Worm (Caenorhabditis elegans) whole organism, late embryonic: ENCODE results near the gene npp-23.

Source experiments
- C08G9.2 ChIP-seq: sonication (generic microtip); optimal IDR thresholded peaks from 2 replicates; lab custom pipeline; 2016; ENCODE audit warnings: mild to moderate bottlenecking, missing genetic modification characterization, moderate library complexity, missing compliant biosample characterization
- ahr-1 ChIP-seq: sonication (generic microtip); optimal IDR thresholded peaks from 2 replicates; lab custom pipeline; 2016; ENCODE audit warnings: missing genetic modification characterization, missing compliant biosample characterization
- ceh-14 ChIP-seq: sonication (generic microtip); optimal IDR thresholded peaks from 2 replicates; lab custom pipeline; 2016; ENCODE audit warnings: missing genotype, missing genetic modification characterization, missing compliant biosample characterization
- ceh-18 ChIP-seq: sonication (generic microtip); optimal IDR thresholded peaks from 2 replicates; lab custom pipeline; 2016; ENCODE audit warnings: missing genetic modification characterization, missing compliant biosample characterization
- ceh-22 ChIP-seq: sonication (generic microtip); optimal IDR thresholded peaks from 2 replicates; lab custom pipeline; 2017; ENCODE audit warnings: missing biosample characterization, missing genetic modification characterization
- ceh-24 ChIP-seq: sonication (generic microtip); optimal IDR thresholded peaks from 2 replicates; lab custom pipeline; 2016; ENCODE audit warnings: mild to moderate bottlenecking, missing genetic modification characterization, missing compliant biosample characterization
- ceh-30 ChIP-seq: fragments of 150-350 bp; optimal IDR thresholded peaks from 2 replicates; lab custom pipeline; 2014; ENCODE audit warnings: missing biosample characterization, missing genetic modification characterization
- ceh-31 ChIP-seq: sonication (generic microtip); optimal IDR thresholded peaks from 2 replicates; lab custom pipeline; 2016; ENCODE audit warnings: missing genetic modification characterization, missing compliant biosample characterization
- ceh-34 ChIP-seq: sonication (generic microtip); optimal IDR thresholded peaks from 2 replicates; lab custom pipeline; 2016; ENCODE audit warnings: mild to moderate bottlenecking, missing genetic modification characterization, missing compliant biosample characterization
- ceh-45 ChIP-seq: fragments of 200-800 bp; sonication (Bioruptor generic); IDR thresholded peaks from 2 replicates; pipeline ENCODE4 v1.3.6; 2022; ENCODE audit warnings: missing genetic modification reagents, missing genetic modification characterization, missing compliant biosample characterization
- ceh-48 ChIP-seq: sonication (generic microtip); optimal IDR thresholded peaks from 2 replicates; lab custom pipeline; 2016; ENCODE audit warnings: missing genetic modification characterization, inconsistent platforms, missing compliant biosample characterization
- ceh-9 ChIP-seq: sonication (generic microtip); optimal IDR thresholded peaks from 2 replicates; lab custom pipeline; 2016; ENCODE audit warnings: mild to moderate bottlenecking, missing genetic modification characterization, inconsistent platforms, missing compliant biosample characterization
- che-1 ChIP-seq: sonication (generic microtip); optimal IDR thresholded peaks from 2 replicates; lab custom pipeline; 2016; ENCODE audit warnings: mild to moderate bottlenecking, missing genetic modification characterization, missing compliant biosample characterization
- dmd-4 ChIP-seq: sonication (generic microtip); optimal IDR thresholded peaks from 2 replicates; lab custom pipeline; 2016; ENCODE audit warnings: borderline replicate concordance, missing genetic modification characterization, missing compliant biosample characterization
- dve-1 ChIP-seq: sonication (generic microtip); optimal IDR thresholded peaks from 2 replicates; lab custom pipeline; 2017; ENCODE audit warnings: antibody characterized with exemption, mild to moderate bottlenecking, missing genetic modification characterization, missing compliant biosample characterization
- gmeb-2 ChIP-seq: sonication (generic microtip); optimal IDR thresholded peaks from 2 replicates; lab custom pipeline; 2016; ENCODE audit warnings: missing genetic modification characterization, inconsistent platforms, missing compliant biosample characterization
- hlh-13 ChIP-seq: fragments of 200-800 bp; sonication (Bioruptor generic); optimal IDR thresholded peaks from 2 replicates; lab custom pipeline; 2018; ENCODE audit warnings: mild to moderate bottlenecking, missing genetic modification characterization, missing compliant biosample characterization
- hlh-15 ChIP-seq: sonication (generic microtip); optimal IDR thresholded peaks from 2 replicates; lab custom pipeline; 2016; ENCODE audit warnings: missing genetic modification characterization, missing compliant biosample characterization
- hlh-30 ChIP-seq: sonication (generic microtip); optimal IDR thresholded peaks from 2 replicates; lab custom pipeline; 2017; ENCODE audit warnings: antibody characterized with exemption, missing genetic modification characterization, missing compliant biosample characterization; ENCODE audit not compliant: insufficient read depth
- hlh-6 ChIP-seq: sonication (generic microtip); optimal IDR thresholded peaks from 2 replicates; lab custom pipeline; 2016; ENCODE audit warnings: missing genotype, missing genetic modification characterization, missing compliant biosample characterization
- lim-6 ChIP-seq: sonication (generic microtip); optimal IDR thresholded peaks from 2 replicates; lab custom pipeline; 2016; ENCODE audit warnings: missing genetic modification characterization, missing compliant biosample characterization
- lin-11 ChIP-seq: fragments of 200-800 bp; sonication (Bioruptor generic); optimal IDR thresholded peaks from 2 replicates; lab custom pipeline; 2018; ENCODE audit warnings: mild to moderate bottlenecking, missing genetic modification characterization, missing compliant biosample characterization
- madf-2 ChIP-seq: sonication (generic microtip); optimal IDR thresholded peaks from 2 replicates; lab custom pipeline; 2017; ENCODE audit warnings: missing genetic modification characterization, missing compliant biosample characterization
- mec-3 ChIP-seq: sonication (generic microtip); optimal IDR thresholded peaks from 2 replicates; lab custom pipeline; 2016; ENCODE audit warnings: borderline replicate concordance, missing genetic modification characterization, missing compliant biosample characterization
- odd-2 ChIP-seq: sonication (generic microtip); optimal IDR thresholded peaks from 2 replicates; lab custom pipeline; 2017; ENCODE audit warnings: antibody characterized with exemption, mild to moderate bottlenecking, missing genetic modification characterization, missing compliant biosample characterization
- pag-3 ChIP-seq: sonication (generic microtip); optimal IDR thresholded peaks from 2 replicates; lab custom pipeline; 2016; ENCODE audit warnings: missing compliant biosample characterization, missing genetic modification characterization, borderline replicate concordance
- pat-9 ChIP-seq: fragments of 200-800 bp; sonication (Bioruptor generic); optimal IDR thresholded peaks from 2 replicates; lab custom pipeline; 2018; ENCODE audit warnings: mild to moderate bottlenecking, missing genetic modification characterization, moderate library complexity, missing compliant biosample characterization
- pax-1 ChIP-seq: fragments of 150-350 bp; optimal IDR thresholded peaks from 2 replicates; lab custom pipeline; 2014; ENCODE audit warnings: missing biosample characterization, missing genetic modification characterization
- pha-2 ChIP-seq: sonication (generic microtip); optimal IDR thresholded peaks from 2 replicates; lab custom pipeline; 2017; ENCODE audit warnings: mild to moderate bottlenecking, missing genetic modification characterization, missing compliant biosample characterization
- pqm-1 ChIP-seq: sonication (generic microtip); optimal IDR thresholded peaks from 2 replicates; lab custom pipeline; 2016; ENCODE audit warnings: missing genetic modification characterization, missing compliant biosample characterization
- ref-2 ChIP-seq: sonication (generic microtip); optimal IDR thresholded peaks from 2 replicates; lab custom pipeline; 2016; ENCODE audit warnings: missing genetic modification characterization, missing compliant biosample characterization
- rnt-1 ChIP-seq: sonication (generic microtip); optimal IDR thresholded peaks from 2 replicates; lab custom pipeline; 2016; ENCODE audit warnings: missing genetic modification characterization, missing compliant biosample characterization
- sdc-2 ChIP-seq: sonication (generic microtip); optimal IDR thresholded peaks from 2 replicates; lab custom pipeline; 2016; ENCODE audit warnings: missing genotype, missing genetic modification characterization, missing compliant biosample characterization
- sox-2 ChIP-seq: fragments of 200-800 bp; sonication (Bioruptor generic); IDR thresholded peaks from 2 replicates; pipeline ENCODE4 v1.3.6; 2022; ENCODE audit warnings: missing genetic modification reagents, missing genetic modification characterization, missing compliant biosample characterization
- sox-4 ChIP-seq: sonication (generic microtip); optimal IDR thresholded peaks from 2 replicates; lab custom pipeline; 2017; ENCODE audit warnings: mild to moderate bottlenecking, missing genetic modification characterization, inconsistent platforms, missing compliant biosample characterization
- tbx-7 ChIP-seq: sonication (generic microtip); optimal IDR thresholded peaks from 2 replicates; lab custom pipeline; 2016; ENCODE audit warnings: missing genotype, missing genetic modification characterization, missing compliant biosample characterization
- unc-42 ChIP-seq: sonication (generic microtip); optimal IDR thresholded peaks from 2 replicates; lab custom pipeline; 2016; ENCODE audit warnings: missing genotype, missing genetic modification characterization, missing compliant biosample characterization
- unc-86 ChIP-seq: sonication (generic microtip); optimal IDR thresholded peaks from 2 replicates; lab custom pipeline; 2016; ENCODE audit warnings: missing genetic modification characterization, missing compliant biosample characterization
- zip-5 ChIP-seq: sonication (generic microtip); optimal IDR thresholded peaks from 2 replicates; lab custom pipeline; 2016; ENCODE audit warnings: missing genetic modification characterization, missing compliant biosample characterization
- ztf-16 ChIP-seq: sonication (generic microtip); optimal IDR thresholded peaks from 2 replicates; lab custom pipeline; 2017; ENCODE audit warnings: missing genetic modification characterization, missing compliant biosample characterization

Gene npp-23

DNA sequence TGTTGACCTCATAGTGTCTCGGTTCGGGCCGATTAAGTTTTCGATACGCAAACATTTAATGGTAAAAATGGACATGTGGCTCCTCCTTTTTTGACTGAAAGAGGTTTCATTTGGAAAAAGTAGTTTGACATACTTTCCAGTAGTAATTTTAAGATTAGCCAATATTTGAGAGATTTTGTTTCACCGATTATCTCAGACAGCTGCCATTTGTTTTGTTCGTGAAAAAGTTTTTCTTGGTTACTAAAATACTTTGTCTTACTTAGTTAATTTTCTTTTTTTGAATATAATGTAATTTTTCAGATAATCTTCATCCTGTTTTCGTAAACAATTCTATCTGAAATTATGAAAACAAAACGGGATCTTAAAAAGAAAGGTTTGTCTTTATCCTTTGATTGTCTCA lies 16.7 kb upstream of the npp-23 start, which contains the start of gene C09G9.5:
Gene C09G9.5 (plus strand): TSS at position 301 of the 400 bp plus-strand sequence.
- TF ChIP-seq ceh-48 (no peak), rnt-1 (tag; lab: Kevin White, UChicago) (no peak), madf-2 (tag; lab: Kevin White, UChicago) (no peak), sdc-2 (tag; lab: Kevin White, UChicago) (no peak), ceh-45 (no peak), ahr-1 (tag; lab: Kevin White, UChicago) (no peak), unc-42 (no peak), dve-1 (tag; lab: Kevin White, UChicago) (no peak), pha-2 (tag; lab: Kevin White, UChicago) (no peak), ceh-30 (no peak), che-1 (tag; lab: Kevin White, UChicago) (no peak), tbx-7 (no peak)

DNA sequence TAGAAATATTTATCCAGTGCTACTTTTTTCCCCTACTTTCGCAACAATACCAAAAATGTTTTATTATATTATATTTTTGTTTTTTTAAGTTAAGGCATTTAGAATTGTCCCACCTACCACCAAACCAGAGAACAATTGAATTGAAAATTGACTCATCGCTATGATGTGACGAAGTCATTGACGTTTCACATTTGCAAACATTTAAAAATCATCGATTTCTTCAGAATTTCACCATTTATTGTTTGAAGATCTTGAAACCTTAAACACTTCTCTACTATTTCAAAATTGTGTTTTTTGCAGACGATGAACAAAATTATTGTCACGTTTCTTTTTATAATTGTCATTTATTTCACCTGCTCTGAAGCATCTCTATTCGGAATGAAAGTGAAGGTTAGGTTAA lies 11.7 kb upstream of the npp-23 start, which contains the start of gene C09G9.8:
Gene C09G9.8 (plus strand): TSS at position 301 of the 400 bp plus-strand sequence.
- TF ChIP-seq pqm-1 (tag; lab: Kevin White, UChicago) (no peak), sox-4 (no peak), ref-2 (tag; lab: Kevin White, UChicago) (no peak), ceh-14 (no peak), dve-1 (tag; lab: Kevin White, UChicago) (no peak), pag-3 (tag; lab: Kevin White, UChicago) (no peak), ceh-24 (tag; lab: Kevin White, UChicago) (no peak), ceh-31 (no peak), pha-2 (tag; lab: Kevin White, UChicago) (no peak), pat-9 (tag; lab: Kevin White, UChicago) (no peak), pax-1 (tag; lab: Kevin White, UChicago) (no peak), odd-2 (tag; lab: Kevin White, UChicago) (no peak), hlh-15 (tag; lab: Kevin White, UChicago) (no peak), ceh-48 (no peak), ceh-9 (tag; lab: Kevin White, UChicago) (no peak), ceh-22 (tag; lab: Kevin White, UChicago) (no peak), hlh-6 (tag; lab: Kevin White, UChicago) (no peak), mec-3 (no peak)

DNA sequence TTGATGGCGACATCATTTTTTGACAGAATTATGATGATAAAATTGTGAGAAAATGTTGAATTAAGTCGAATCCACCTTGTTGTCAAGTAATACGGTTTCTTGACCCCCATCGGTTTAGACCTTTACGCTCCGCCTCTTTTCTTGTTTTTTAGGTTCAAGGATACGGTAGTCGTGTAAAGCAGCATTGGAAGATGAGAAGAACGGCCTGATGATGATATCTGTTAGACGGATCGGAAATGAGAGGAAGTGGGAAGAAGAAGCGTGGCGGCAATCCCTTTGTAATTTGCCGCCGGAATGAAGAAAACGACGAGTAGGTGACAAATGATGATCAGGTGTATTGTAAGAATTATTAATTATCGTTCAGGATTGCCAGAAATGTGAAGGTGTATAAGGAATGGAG lies 10.3 kb upstream of the npp-23 start, which contains the start of gene npax-4:
Gene npax-4 (minus strand): TSS at position 101 of the 400 bp plus-strand sequence.
- no peak for TF ChIP-seq hlh-13 (GFP tag; lab: Kevin White, UChicago)
- TF ChIP-seq gmeb-2: no peak
- no peak for TF ChIP-seq ceh-18 (tag; lab: Kevin White, UChicago)
- no peak for TF ChIP-seq unc-42
- TF ChIP-seq lin-11 (tag; lab: Kevin White, UChicago): no peak
- TF ChIP-seq ceh-45: no peak
- TF ChIP-seq ceh-34: no peak
- TF ChIP-seq ceh-48: no peak
- TF ChIP-seq pag-3 (tag; lab: Kevin White, UChicago): no peak
- TF ChIP-seq zip-5 (tag; lab: Kevin White, UChicago): no peak
- no peak for TF ChIP-seq che-1 (tag; lab: Kevin White, UChicago)

DNA sequence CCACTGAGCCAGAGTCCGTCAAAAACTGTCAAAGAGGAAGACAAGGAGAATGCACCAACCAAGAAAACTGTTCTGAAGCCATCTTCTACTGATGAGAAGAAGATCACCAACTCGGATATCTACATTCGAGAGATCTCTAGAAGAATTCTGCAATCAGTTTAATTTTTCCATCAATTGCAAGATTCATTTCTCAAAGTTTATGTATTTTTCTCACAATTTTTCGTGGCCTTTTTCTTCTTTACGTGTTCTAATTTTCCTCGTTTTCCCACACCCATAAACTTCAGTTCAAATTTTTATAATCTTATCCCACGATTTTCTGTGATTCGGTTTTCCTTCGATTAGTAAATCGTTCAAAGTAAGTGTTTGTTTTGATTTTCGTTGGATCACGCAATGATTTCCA lies 4.4 kb upstream of the npp-23 start, which contains the start of gene hdl-2:
Gene hdl-2 (plus strand): TSS at position 301 of the 400 bp plus-strand sequence.
- no peak for TF ChIP-seq hlh-30 (tag; lab: Kevin White, UChicago)
- TF ChIP-seq odd-2 (tag; lab: Kevin White, UChicago): no peak
- no peak for TF ChIP-seq ztf-16 (tag; lab: Kevin White, UChicago)
- TF ChIP-seq C08G9.2 (tag; lab: Kevin White, UChicago): no peak
- TF ChIP-seq ceh-31: no peak
- TF ChIP-seq tbx-7: no peak
- no peak for TF ChIP-seq lim-6 (tag; lab: Kevin White, UChicago)
- TF ChIP-seq unc-86 (tag; lab: Kevin White, UChicago): no peak
- TF ChIP-seq sox-2 (GFP tag; lab: Robert Waterston, UW): no peak
- TF ChIP-seq ceh-22 (tag; lab: Kevin White, UChicago): no peak
- TF ChIP-seq pax-1 (tag; lab: Kevin White, UChicago): no peak
- TF ChIP-seq dmd-4 (tag; lab: Kevin White, UChicago): no peak
- TF ChIP-seq, all 69 proteins: peak for 0
